Worm (Caenorhabditis elegans) whole organism, early embryonic: Measurements from ENCODE around the gene gld-3.

Source experiments
- B0310.2 ChIP-seq: sonication (generic microtip); optimal IDR thresholded peaks from 2 replicates; lab custom pipeline; 2016; ENCODE audit warnings: mild to moderate bottlenecking, missing genetic modification characterization, missing compliant biosample characterization
- F13C5.2 ChIP-seq: sonication (generic microtip); optimal IDR thresholded peaks from 2 replicates; lab custom pipeline; 2017; ENCODE audit warnings: mild to moderate bottlenecking, missing genetic modification characterization, inconsistent platforms, missing compliant biosample characterization
- aly-1 ChIP-seq: sonication (generic microtip); optimal IDR thresholded peaks from 2 replicates; lab custom pipeline; 2016; ENCODE audit warnings: missing genetic modification characterization, missing compliant biosample characterization
- ama-1 ChIP-seq: fragments of 150-350 bp; optimal IDR thresholded peaks from 2 replicates; lab custom pipeline; 2014
- ceh-13 ChIP-seq: fragments of 200-800 bp; sonication (Bioruptor generic); optimal IDR thresholded peaks from 2 replicates; lab custom pipeline; 2018; ENCODE audit warnings: mild to moderate bottlenecking, missing genetic modification characterization, missing compliant biosample characterization
- ceh-36 ChIP-seq: sonication (generic microtip); optimal IDR thresholded peaks from 2 replicates; lab custom pipeline; 2016; ENCODE audit warnings: missing genetic modification characterization, inconsistent platforms, missing compliant biosample characterization
- ets-7 ChIP-seq: sonication (generic microtip); optimal IDR thresholded peaks from 2 replicates; lab custom pipeline; 2016; ENCODE audit warnings: missing genotype, missing genetic modification characterization, missing compliant biosample characterization
- flt-1 ChIP-seq: fragments of 200-800 bp; sonication (Bioruptor generic); IDR thresholded peaks from 2 replicates; pipeline ENCODE4 v1.3.6; 2022; ENCODE audit warnings: missing genetic modification characterization, missing compliant biosample characterization
- hmbx-1 ChIP-seq: sonication (generic microtip); optimal IDR thresholded peaks from 2 replicates; lab custom pipeline; 2016; ENCODE audit warnings: mild to moderate bottlenecking, missing genetic modification characterization, missing compliant biosample characterization
- hmg-4 ChIP-seq: fragments of 200-800 bp; sonication (Bioruptor generic); optimal IDR thresholded peaks from 2 replicates; lab custom pipeline; 2018; ENCODE audit warnings: mild to moderate bottlenecking, missing genetic modification characterization, missing compliant biosample characterization
- hnd-1 ChIP-seq: sonication (generic microtip); optimal IDR thresholded peaks from 2 replicates; lab custom pipeline; 2016; ENCODE audit warnings: missing genetic modification characterization, missing compliant biosample characterization
- pes-1 ChIP-seq: fragments of 200-800 bp; sonication (Bioruptor generic); IDR thresholded peaks from 2 replicates; pipeline ENCODE4 v1.3.6; 2022; ENCODE audit warnings: missing genetic modification reagents, missing genetic modification characterization, missing compliant biosample characterization
- scrt-1 ChIP-seq: fragments of 200-800 bp; sonication (Bioruptor generic); IDR thresholded peaks from 2 replicates; pipeline ENCODE4 v1.3.6; 2022; ENCODE audit warnings: missing genetic modification characterization, missing compliant biosample characterization
- sea-1 ChIP-seq: fragments of 200-800 bp; sonication (Bioruptor generic); conservative IDR thresholded peaks from 2 replicates; pipeline ENCODE4 v1.3.6; 2022; ENCODE audit warnings: missing genetic modification characterization, missing compliant biosample characterization
- tbx-11 ChIP-seq: fragments of 200-800 bp; sonication (Bioruptor generic); IDR thresholded peaks from 2 replicates; pipeline ENCODE4 v1.3.6; 2022; ENCODE audit warnings: missing genetic modification characterization, missing compliant biosample characterization
- tbx-37 ChIP-seq: fragments of 200-800 bp; sonication (Bioruptor generic); conservative IDR thresholded peaks from 2 replicates; pipeline ENCODE4 v1.3.6; 2022; ENCODE audit warnings: missing genetic modification reagents, missing genetic modification characterization, missing compliant biosample characterization
- tra-4 ChIP-seq: sonication (generic microtip); optimal IDR thresholded peaks from 2 replicates; lab custom pipeline; 2017; ENCODE audit warnings: missing genetic modification characterization, missing compliant biosample characterization

Gene gld-3

ce11 chrII:7151969-7152631 lies 19.7 kb downstream of the gld-3 start, which contains the start of gene fust-1:
Gene fust-1 (plus strand): TSS chrII:7152581.
- TF ChIP-seq aly-1 (tag; lab: Kevin White, UChicago) (no peak), hmg-4 (GFP tag; lab: Kevin White, UChicago) (peak; percentile 46), hmbx-1 (peak; percentile 19), hnd-1 (tag; lab: Kevin White, UChicago) (peak; percentile 1), tbx-11 (GFP tag; lab: Robert Waterston, UW) (peak; percentile 48; the same call in 1 of the 2 replicates), ceh-36 (peak; percentile 39), tbx-37 (GFP tag; lab: Robert Waterston, UW) (peak; percentile 33; the same call in 1 of the 2 replicates), B0310.2 (tag; lab: Kevin White, UChicago) (no peak), ama-1 (lab: Kevin White, UChicago) (no peak), scrt-1 (GFP tag; lab: Robert Waterston, UW) (peak; percentile 58; the same call in 1 of the 2 replicates), flt-1 (GFP tag; lab: Robert Waterston, UW) (peak; percentile 64; the same call in 1 of the 2 replicates), F13C5.2 (tag; lab: Kevin White, UChicago) (peak; percentile 89), pes-1 (GFP tag; lab: Robert Waterston, UW) (peak; percentile 77), sea-1 (no peak; the same call in 1 of the 2 replicates)

ce11 chrII:7154711-7155110 lies 22.3 kb downstream of the gld-3 start:
- TF ChIP-seq tbx-37 (GFP tag; lab: Robert Waterston, UW) (no peak), B0310.2 (tag; lab: Kevin White, UChicago) (no peak), aly-1 (tag; lab: Kevin White, UChicago) (peak; percentile 38)

- TF ChIP-seq tbx-11 (GFP tag; lab: Robert Waterston, UW) (no peak), hmbx-1 (no peak), sea-1 (no peak), scrt-1 (GFP tag; lab: Robert Waterston, UW) (no peak), ama-1 (lab: Kevin White, UChicago) (no peak), aly-1 (tag; lab: Kevin White, UChicago) (no peak)
Measured at ce11 chrII:7155392-7155791, 22.9 kb downstream of the gld-3 start, which contains the start of gene C27H5.2. Gene C27H5.2 (plus strand): TSS chrII:7155581.

ce11 chrII:7157415-7157814 lies 25.0 kb downstream of the gld-3 start:
- no peak for TF ChIP-seq ceh-36
- no peak for TF ChIP-seq flt-1 (GFP tag; lab: Robert Waterston, UW)
- TF ChIP-seq ceh-13, result no peak
- TF ChIP-seq tbx-37 (GFP tag; lab: Robert Waterston, UW), result no peak
- no peak for TF ChIP-seq ets-7 (tag; lab: Kevin White, UChicago)
- TF ChIP-seq tbx-11 (GFP tag; lab: Robert Waterston, UW), result no peak
- TF ChIP-seq scrt-1 (GFP tag; lab: Robert Waterston, UW), result no peak

ce11 chrII:7161512-7161911 lies 29.1 kb downstream of the gld-3 start, which contains the start of gene C27H5.12:
Gene C27H5.12 (minus strand): TSS chrII:7161612.
- TF ChIP-seq aly-1 (tag; lab: Kevin White, UChicago) (no peak), pes-1 (GFP tag; lab: Robert Waterston, UW) (no peak), hmbx-1 (no peak), flt-1 (GFP tag; lab: Robert Waterston, UW) (no peak), F13C5.2 (tag; lab: Kevin White, UChicago) (no peak), ceh-13 (no peak), sea-1 (no peak), ets-7 (tag; lab: Kevin White, UChicago) (no peak), hnd-1 (tag; lab: Kevin White, UChicago) (no peak), ama-1 (lab: Kevin White, UChicago) (no peak)

ce11 chrII:7165749-7166148 lies 33.3 kb downstream of the gld-3 start, which contains the start of gene mfsd-13.2:
Gene mfsd-13.2 (minus strand): TSS chrII:7165849.
- no peak for TF ChIP-seq pes-1 (GFP tag; lab: Robert Waterston, UW)
- TF ChIP-seq sea-1, result no peak
- TF ChIP-seq ceh-13, result no peak

- TF ChIP-seq ceh-13 (no peak), sea-1 (no peak), F13C5.2 (tag; lab: Kevin White, UChicago) (no peak), tra-4 (tag; lab: Kevin White, UChicago) (no peak), aly-1 (tag; lab: Kevin White, UChicago) (no peak), hnd-1 (tag; lab: Kevin White, UChicago) (no peak), ceh-36 (no peak), hmbx-1 (no peak), ama-1 (lab: Kevin White, UChicago) (no peak), pes-1 (GFP tag; lab: Robert Waterston, UW) (no peak), scrt-1 (GFP tag; lab: Robert Waterston, UW) (no peak), hmg-4 (GFP tag; lab: Kevin White, UChicago) (no peak), ets-7 (tag; lab: Kevin White, UChicago) (no peak), B0310.2 (tag; lab: Kevin White, UChicago) (no peak), flt-1 (GFP tag; lab: Robert Waterston, UW) (no peak), tbx-11 (GFP tag; lab: Robert Waterston, UW) (no peak), tbx-37 (GFP tag; lab: Robert Waterston, UW) (no peak)
Measured at ce11 chrII:7166768-7167167, 34.3 kb downstream of the gld-3 start.

- no peak for TF ChIP-seq hnd-1 (tag; lab: Kevin White, UChicago)
- no peak for TF ChIP-seq tbx-11 (GFP tag; lab: Robert Waterston, UW)
- no peak for TF ChIP-seq F13C5.2 (tag; lab: Kevin White, UChicago)
- TF ChIP-seq B0310.2 (tag; lab: Kevin White, UChicago), result no peak
- TF ChIP-seq flt-1 (GFP tag; lab: Robert Waterston, UW), result no peak
- no peak for TF ChIP-seq tra-4 (tag; lab: Kevin White, UChicago)
- no peak for TF ChIP-seq ets-7 (tag; lab: Kevin White, UChicago)
- no peak for TF ChIP-seq scrt-1 (GFP tag; lab: Robert Waterston, UW)
- TF ChIP-seq sea-1, result no peak
- TF ChIP-seq pes-1 (GFP tag; lab: Robert Waterston, UW), result no peak
- TF ChIP-seq hmbx-1, result no peak
- TF ChIP-seq ceh-13, result no peak
- TF ChIP-seq tbx-37 (GFP tag; lab: Robert Waterston, UW), result no peak
- TF ChIP-seq hmg-4 (GFP tag; lab: Kevin White, UChicago), result no peak
- TF ChIP-seq ceh-36, result no peak
- no peak for TF ChIP-seq ama-1 (lab: Kevin White, UChicago)
- TF ChIP-seq aly-1 (tag; lab: Kevin White, UChicago), result no peak
Measured at ce11 chrII:7168712-7169111, 36.3 kb downstream of the gld-3 start, which contains the start of gene col-36. Gene col-36 (minus strand): TSS chrII:7168812.
